Worm (Caenorhabditis elegans) whole organism, L3 larva: ENCODE data around the gene B0334.5.
"Not testable (repeated sequence)": the region's sequence is repeated elsewhere in the genome, so short reads cannot be mapped to it uniquely, and the experiment has no call there.

ENCODE experiments used
- ZK546.5 ChIP-seq: sonication (generic microtip); optimal IDR thresholded peaks from 2 replicates; lab custom pipeline; 2017; ENCODE audit warnings: missing biosample characterization, missing genetic modification characterization
- ceh-16 ChIP-seq: sonication (generic microtip); optimal IDR thresholded peaks from 2 replicates; lab custom pipeline; 2017; ENCODE audit warnings: missing biosample characterization, missing genetic modification characterization
- elt-1 ChIP-seq: fragments of 150-350 bp; optimal IDR thresholded peaks from 2 replicates; lab custom pipeline; 2014; ENCODE audit warnings: missing biosample characterization, missing genetic modification characterization
- elt-2 ChIP-seq: sonication (generic microtip); optimal IDR thresholded peaks from 2 replicates; lab custom pipeline; 2016; ENCODE audit warnings: missing genetic modification reagents, mild to moderate bottlenecking, missing genetic modification characterization, missing compliant biosample characterization
- fos-1 ChIP-seq: fragments of 150-350 bp; optimal IDR thresholded peaks from 2 replicates; lab custom pipeline; 2014; ENCODE audit warnings: missing biosample characterization, missing genetic modification characterization
- nhr-11 ChIP-seq: fragments of 150-350 bp; optimal IDR thresholded peaks from 2 replicates; lab custom pipeline; 2014; ENCODE audit warnings: missing biosample characterization, missing genetic modification characterization
- nhr-12 ChIP-seq: fragments of 150-350 bp; optimal IDR thresholded peaks from 2 replicates; lab custom pipeline; 2014; ENCODE audit warnings: missing biosample characterization, missing genetic modification characterization
- nhr-25 ChIP-seq: sonication (generic microtip); optimal IDR thresholded peaks from 2 replicates; lab custom pipeline; 2017; ENCODE audit warnings: missing biosample characterization, missing genetic modification characterization
- nhr-76 ChIP-seq: fragments of 150-350 bp; sonication (generic microtip); optimal IDR thresholded peaks from 5 replicates; lab custom pipeline; 2014; ENCODE audit warnings: missing biosample characterization, missing genetic modification characterization
- sea-2 ChIP-seq: fragments of 150-350 bp; sonication (generic microtip); optimal IDR thresholded peaks from 4 replicates; lab custom pipeline; 2014; ENCODE audit warnings: missing biosample characterization, missing genetic modification reagents, missing genetic modification characterization
- snpc-4 ChIP-seq: fragments of 150-350 bp; optimal IDR thresholded peaks from 2 replicates; lab custom pipeline; 2014; ENCODE audit warnings: missing biosample characterization, missing genetic modification characterization
- zag-1 ChIP-seq: fragments of 150-350 bp; optimal IDR thresholded peaks from 2 replicates; lab custom pipeline; 2014; ENCODE audit warnings: missing biosample characterization, missing genetic modification characterization
- ztf-11 ChIP-seq: fragments of 150-350 bp; optimal IDR thresholded peaks from 2 replicates; lab custom pipeline; 2014; ENCODE audit warnings: missing biosample characterization, missing genetic modification characterization

DNA sequence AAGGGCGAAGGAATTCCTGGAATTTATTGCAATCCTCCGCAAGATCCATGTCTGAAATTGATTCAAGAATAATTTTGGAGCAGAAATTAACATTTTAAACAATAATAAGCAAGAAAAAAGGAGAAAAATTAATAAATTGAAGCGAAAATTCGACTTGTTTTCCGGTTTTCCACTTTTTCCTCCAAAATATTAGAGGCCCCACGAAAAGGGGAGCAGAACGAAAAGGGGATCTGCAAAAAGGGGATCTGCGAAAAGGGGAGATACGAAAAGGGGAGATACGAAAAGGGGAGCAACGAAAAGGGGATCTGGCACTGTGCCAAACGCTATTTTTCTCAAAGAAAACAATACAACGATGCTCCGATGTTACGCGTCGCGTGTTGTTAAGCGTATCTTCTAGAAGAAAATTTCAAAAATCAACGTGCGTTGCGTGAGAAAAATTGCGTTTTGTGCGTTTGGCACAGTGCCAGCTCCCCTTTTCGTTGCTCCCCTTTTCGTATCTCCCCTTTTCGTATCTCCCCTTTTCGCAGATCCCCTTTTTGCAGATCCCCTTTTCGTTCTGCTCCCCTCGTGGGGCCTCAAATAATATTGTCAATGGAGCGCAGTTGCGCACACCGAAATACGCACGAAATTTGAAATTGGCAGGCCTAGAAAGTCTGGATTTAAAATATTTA lies 37.1 kb downstream of the B0334.5 start, which contains the start of gene Y62F5A.12:
- TF ChIP-seq sea-2 (GFP tag; lab: Kevin White, UChicago); zag-1 (tag; lab: Kevin White, UChicago); fos-1; elt-1; nhr-12 (tag; lab: Kevin White, UChicago); ztf-11 (tag; lab: Kevin White, UChicago); ZK546.5 (tag; lab: Kevin White, UChicago); ceh-16 (tag; lab: Kevin White, UChicago); nhr-76: not testable (repeated sequence)
- TF ChIP-seq nhr-11 (tag; lab: Kevin White, UChicago), result peak; percentile 2
- TF ChIP-seq elt-2 (tag; lab: Kevin White, UChicago), result peak; percentile 40
- peak; percentile 46 for TF ChIP-seq nhr-25 (tag; lab: Kevin White, UChicago)
- TF ChIP-seq snpc-4 (tag; lab: Kevin White, UChicago), result peak; percentile 76
